Worm (Caenorhabditis elegans): ENCODE data around the gene pdha-1.

Gene pdha-1

ce11 chrII:8052172-8052571, 13.9 kb upstream of the pdha-1 start:
- no peak for TF ChIP-seq efl-3 (GFP tag; optimal IDR thresholded peaks at IDR 0.05)
- no peak for TF ChIP-seq nhr-84 (tag; optimal IDR thresholded peaks at IDR 0.05)
- TF ChIP-seq lsy-2 (tag; optimal IDR thresholded peaks at IDR 0.05), result no peak
- TF ChIP-seq fkh-4 (tag; optimal IDR thresholded peaks at IDR 0.05; ENCODE audit: borderline replicate concordance), result no peak

DNA sequence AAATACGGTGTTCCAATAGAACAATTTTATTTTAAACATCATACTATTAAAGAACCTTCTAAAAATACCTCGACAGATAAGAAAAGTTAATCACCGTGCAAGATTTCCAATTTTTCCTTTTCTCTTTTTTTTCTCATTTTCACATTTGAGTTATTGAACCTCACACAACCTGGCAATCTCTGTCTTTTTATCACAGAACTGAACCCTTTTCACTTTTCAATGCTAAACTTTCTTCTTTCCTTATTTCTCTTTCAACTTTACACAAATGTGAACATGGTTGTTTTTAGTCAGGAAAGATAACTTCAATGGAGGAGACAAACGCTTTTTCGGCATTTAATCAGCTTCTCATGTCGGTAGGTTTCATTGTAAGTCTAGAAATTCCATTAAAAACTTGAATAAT, 13.2 kb upstream of the pdha-1 start, which contains the start of gene T05H10.4:
T05H10.4 (plus strand) TSS at position 301 of the 400 bp plus-strand sequence.
- TF ChIP-seq nhr-237 (tag; optimal IDR thresholded peaks at IDR 0.05) (no peak), blmp-1 (tag; optimal IDR thresholded peaks at IDR 0.05) (peak; percentile 53)

DNA sequence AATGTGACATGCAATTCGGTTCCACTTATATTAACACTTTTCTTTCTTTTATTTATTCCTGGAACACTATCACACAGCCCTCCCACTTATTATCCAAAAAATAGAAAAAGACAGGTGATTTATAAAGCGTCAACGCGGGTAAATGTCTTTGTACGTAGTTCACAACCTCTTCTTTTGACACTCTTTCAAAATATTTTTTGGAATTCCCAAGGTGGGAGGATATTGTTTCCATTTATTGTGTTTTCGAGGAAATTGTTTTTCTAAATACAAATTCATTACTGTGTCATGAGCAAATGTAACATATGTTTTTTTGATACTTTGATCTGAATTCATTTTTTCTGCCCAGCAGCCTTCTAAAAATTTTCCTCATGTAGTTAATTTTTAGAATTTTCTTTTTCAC, 8.2 kb upstream of the pdha-1 start:
- TF ChIP-seq ztf-4 (tag; optimal IDR thresholded peaks at IDR 0.05) (no peak), ets-5 (GFP tag; IDR thresholded peaks at IDR 0.05) (no peak), fkh-10 (GFP tag; optimal IDR thresholded peaks at IDR 0.05) (no peak), jun-1 (tag; optimal IDR thresholded peaks at IDR 0.05) (no peak), isw-1 (GFP tag; IDR thresholded peaks at IDR 0.05) (no peak), vab-15 (tag; optimal IDR thresholded peaks at IDR 0.05) (no peak), nhr-28 (tag; optimal IDR thresholded peaks at IDR 0.05) (no peak), unc-86 (tag; optimal IDR thresholded peaks at IDR 0.05) (no peak), lin-14 (GFP tag; optimal IDR thresholded peaks at IDR 0.05) (no peak), aly-2 (tag; optimal IDR thresholded peaks at IDR 0.05) (no peak), fkh-4 (tag; optimal IDR thresholded peaks at IDR 0.05; ENCODE audit: borderline replicate concordance) (no peak), nhr-76 (tag; optimal IDR thresholded peaks at IDR 0.05) (no peak), hpl-2 (GFP tag; optimal IDR thresholded peaks at IDR 0.05) (no peak), sup-37 (GFP tag; optimal IDR thresholded peaks at IDR 0.05) (no peak), mab-9 (GFP tag; IDR thresholded peaks at IDR 0.05) (no peak), mep-1 (tag; optimal IDR thresholded peaks at IDR 0.05) (no peak), C34B4.2 (tag; optimal IDR thresholded peaks at IDR 0.05) (no peak), fos-1 (tag; optimal IDR thresholded peaks at IDR 0.05) (no peak), blmp-1 (tag; optimal IDR thresholded peaks at IDR 0.05) (no peak), rnt-1 (tag; optimal IDR thresholded peaks at IDR 0.05) (no peak), zag-1 (tag; optimal IDR thresholded peaks at IDR 0.05) (no peak), alr-1 (tag; optimal IDR thresholded peaks at IDR 0.05; ENCODE audit: borderline replicate concordance) (no peak), snu-23 (GFP tag; optimal IDR thresholded peaks at IDR 0.05) (no peak), ceh-8 (GFP tag; optimal IDR thresholded peaks at IDR 0.05) (no peak), nhr-11 (tag; optimal IDR thresholded peaks at IDR 0.05) (no peak), egl-13 (tag; optimal IDR thresholded peaks at IDR 0.05) (no peak), C04F5.9 (tag; optimal IDR thresholded peaks at IDR 0.05) (no peak), mef-2 (tag; optimal IDR thresholded peaks at IDR 0.05) (no peak), nhr-71 (tag; optimal IDR thresholded peaks at IDR 0.05) (peak; percentile 41), efl-3 (GFP tag; optimal IDR thresholded peaks at IDR 0.05) (no peak), irx-1 (tag; optimal IDR thresholded peaks at IDR 0.05) (no peak), nhr-90 (tag; optimal IDR thresholded peaks at IDR 0.05; ENCODE audit: poor library complexity) (no peak), nhr-47 (tag; optimal IDR thresholded peaks at IDR 0.05) (peak; percentile 12), tlp-1 (tag; optimal IDR thresholded peaks at IDR 0.05) (no peak), fkh-8 (tag; optimal IDR thresholded peaks at IDR 0.05) (peak; percentile 54), hlh-4 (tag; optimal IDR thresholded peaks at IDR 0.05) (peak; percentile 52), lin-15B (tag; optimal IDR thresholded peaks at IDR 0.05) (no peak), pag-3 (tag; optimal IDR thresholded peaks at IDR 0.05; ENCODE audit: borderline replicate concordance, insufficient read depth) (no peak), lir-3 (tag; optimal IDR thresholded peaks at IDR 0.05; ENCODE audit: poor library complexity) (no peak), grh-1 (GFP tag; IDR thresholded peaks at IDR 0.05) (no peak), dsc-1 (tag; optimal IDR thresholded peaks at IDR 0.05) (peak; percentile 45), ama-1 (optimal IDR thresholded peaks at IDR 0.05) (no peak)

Data from whole organism, L1 larva.